Worm (Caenorhabditis elegans) whole organism, young adult: ENCODE results near the gene Y6G8.8.
A peak's percentile ranks its signal among the peaks of the same experiment; 100 is the strongest.

Experiments
- B0035.1 ChIP-seq: sonication (generic microtip); optimal IDR thresholded peaks from 2 replicates; lab custom pipeline; 2016; ENCODE audit warnings: missing genetic modification characterization, mild to moderate bottlenecking, missing compliant biosample characterization, missing genotype, missing genetic modification reagents
- D2030.7 ChIP-seq: fragments of 200-800 bp; sonication (Bioruptor generic); IDR thresholded peaks from 2 replicates; pipeline ENCODE4 v1.3.6; 2022; ENCODE audit warnings: missing genetic modification reagents, missing genetic modification characterization, missing compliant biosample characterization
- F39B2.1 ChIP-seq: fragments of 200-800 bp; sonication (Bioruptor generic); IDR thresholded peaks from 2 replicates; pipeline ENCODE4 v1.3.6; 2022; ENCODE audit warnings: missing genetic modification reagents, missing genetic modification characterization, missing compliant biosample characterization
- F57A8.1 ChIP-seq: fragments of 200-800 bp; sonication (Bioruptor generic); optimal IDR thresholded peaks from 2 replicates; lab custom pipeline; 2018; ENCODE audit warnings: mild to moderate bottlenecking, missing genetic modification characterization, moderate library complexity, missing compliant biosample characterization
- K12H6.12 ChIP-seq: fragments of 200-800 bp; sonication (Bioruptor generic); optimal IDR thresholded peaks from 2 replicates; lab custom pipeline; 2018; ENCODE audit warnings: mild to moderate bottlenecking, missing genetic modification characterization, missing compliant biosample characterization
- atf-7 ChIP-seq: sonication (generic microtip); optimal IDR thresholded peaks from 2 replicates; lab custom pipeline; 2017; ENCODE audit warnings: mild to moderate bottlenecking, missing genetic modification characterization, missing compliant biosample characterization
- ccch-3 ChIP-seq: fragments of 200-800 bp; sonication (Bioruptor generic); optimal IDR thresholded peaks from 2 replicates; lab custom pipeline; 2018; ENCODE audit warnings: mild to moderate bottlenecking, missing genetic modification characterization, missing compliant biosample characterization
- ceh-100 ChIP-seq: fragments of 200-800 bp; sonication (Bioruptor generic); IDR thresholded peaks from 2 replicates; pipeline ENCODE4 v1.3.6; 2022; ENCODE audit warnings: missing genetic modification reagents, missing genetic modification characterization, missing compliant biosample characterization
- ceh-40 ChIP-seq: fragments of 200-800 bp; sonication (Bioruptor generic); IDR thresholded peaks from 2 replicates; pipeline ENCODE4 v1.3.6; 2022; ENCODE audit warnings: missing genetic modification characterization, missing compliant biosample characterization
- ceh-79 ChIP-seq: sonication (generic microtip); optimal IDR thresholded peaks from 2 replicates; lab custom pipeline; 2017; ENCODE audit warnings: mild to moderate bottlenecking, missing genetic modification characterization, missing compliant biosample characterization
- dox-1 ChIP-seq: fragments of 200-800 bp; sonication (Bioruptor generic); IDR thresholded peaks from 2 replicates; pipeline ENCODE4 v1.3.6; 2022; ENCODE audit warnings: missing genetic modification reagents, missing genetic modification characterization, missing compliant biosample characterization
- dpff-1 ChIP-seq: sonication (generic microtip); optimal IDR thresholded peaks from 2 replicates; lab custom pipeline; 2017; ENCODE audit warnings: mild to moderate bottlenecking, missing genetic modification characterization, missing compliant biosample characterization
- efl-1 ChIP-seq: fragments of 150-350 bp; optimal IDR thresholded peaks from 2 replicates; lab custom pipeline; 2014; ENCODE audit warnings: missing biosample characterization, missing genetic modification reagents, missing genetic modification characterization
- egl-18 ChIP-seq: fragments of 200-800 bp; sonication (Bioruptor generic); IDR thresholded peaks from 2 replicates; pipeline ENCODE4 v1.3.6; 2022; ENCODE audit warnings: missing genetic modification reagents, missing genetic modification characterization, missing compliant biosample characterization
- gei-17 ChIP-seq: fragments of 200-800 bp; sonication (Bioruptor generic); optimal IDR thresholded peaks from 2 replicates; lab custom pipeline; 2018; ENCODE audit warnings: mild to moderate bottlenecking, missing genetic modification characterization, missing compliant biosample characterization
- hlh-12 ChIP-seq: sonication (generic microtip); optimal IDR thresholded peaks from 2 replicates; lab custom pipeline; 2016; ENCODE audit warnings: missing genetic modification characterization, missing compliant biosample characterization
- hmg-1.2 ChIP-seq: fragments of 200-800 bp; sonication (Bioruptor generic); IDR thresholded peaks from 2 replicates; pipeline ENCODE4 v1.3.6; 2022; ENCODE audit warnings: missing genetic modification reagents, missing genetic modification characterization, missing compliant biosample characterization
- let-526 ChIP-seq: fragments of 200-800 bp; sonication (Bioruptor generic); IDR thresholded peaks from 2 replicates; pipeline ENCODE4 v1.3.6; 2022; ENCODE audit warnings: missing genetic modification reagents, missing genetic modification characterization, missing compliant biosample characterization
- madf-10 ChIP-seq: sonication (generic microtip); optimal IDR thresholded peaks from 2 replicates; lab custom pipeline; 2016; ENCODE audit warnings: mild to moderate bottlenecking, missing genetic modification characterization, missing compliant biosample characterization
- madf-3 ChIP-seq: fragments of 200-800 bp; sonication (Bioruptor generic); IDR thresholded peaks from 2 replicates; pipeline ENCODE4 v1.3.6; 2022; ENCODE audit warnings: missing genetic modification reagents, missing genetic modification characterization, missing compliant biosample characterization
- mel-28 ChIP-seq: sonication (generic microtip); optimal IDR thresholded peaks from 2 replicates; lab custom pipeline; 2016; ENCODE audit warnings: borderline replicate concordance, mild to moderate bottlenecking, missing genetic modification characterization, missing compliant biosample characterization
- mxl-1 ChIP-seq: sonication (generic microtip); optimal IDR thresholded peaks from 2 replicates; lab custom pipeline; 2016; ENCODE audit warnings: missing genetic modification characterization, missing compliant biosample characterization
- nfya-2 ChIP-seq: fragments of 200-800 bp; sonication (Bioruptor generic); IDR thresholded peaks from 2 replicates; pipeline ENCODE4 v1.3.6; 2022; ENCODE audit warnings: missing genetic modification reagents, missing genetic modification characterization, missing compliant biosample characterization
- nhr-120 ChIP-seq: fragments of 200-800 bp; sonication (Bioruptor generic); IDR thresholded peaks from 2 replicates; pipeline ENCODE4 v1.3.6; 2022; ENCODE audit warnings: missing genetic modification characterization, missing compliant biosample characterization
- nhr-80 ChIP-seq: sonication (generic microtip); optimal IDR thresholded peaks from 2 replicates; lab custom pipeline; 2016; ENCODE audit warnings: missing genetic modification characterization, missing compliant biosample characterization
- nhr-90 ChIP-seq: sonication (generic microtip); optimal IDR thresholded peaks from 2 replicates; lab custom pipeline; 2016; ENCODE audit warnings: missing genotype, mild to moderate bottlenecking, missing genetic modification characterization, missing compliant biosample characterization
- rec-8 ChIP-seq, 2 experiments: sonication (generic microtip); optimal IDR thresholded peaks; 2 replicates each; lab custom pipeline; 2016; ENCODE audit warnings: mild to moderate bottlenecking in 2 of 2, missing genetic modification characterization in 2 of 2, missing genetic modification reagents in 2 of 2, missing genotype in 2 of 2, missing biosample characterization in 1 of 2, missing compliant biosample characterization in 1 of 2, moderate library complexity in 1 of 2
- rpc-1 ChIP-seq, 2 experiments: fragments of 150-350 bp in 1 of 2; sonication (generic microtip) in 1 of 2; optimal IDR thresholded peaks; 2 replicates each; lab custom pipeline; 2014 to 2018; ENCODE audit warnings: missing biosample characterization in 1 of 2, missing genetic modification characterization in 1 of 2, missing genetic modification reagents in 1 of 2, missing genotype in 1 of 2
- snpc-4 ChIP-seq, 5 experiments: fragments of 150-350 bp in 1 of 5; sonication (generic microtip) in 4 of 5; optimal IDR thresholded peaks; 2 replicates each; lab custom pipeline; 2014 to 2018; ENCODE audit warnings: missing genetic modification characterization in 5 of 5, missing biosample characterization in 3 of 5, antibody characterized with exemption in 2 of 5, mild to moderate bottlenecking in 2 of 5, missing compliant biosample characterization in 2 of 5, missing genotype in 2 of 5, moderate library complexity in 2 of 5, missing genetic modification reagents in 1 of 5
- tbp1 ChIP-seq: fragments of 200-800 bp; sonication (Bioruptor generic); optimal IDR thresholded peaks from 2 replicates; lab custom pipeline; 2018; ENCODE audit warnings: mild to moderate bottlenecking, missing genetic modification characterization, missing compliant biosample characterization
- zfh-2 ChIP-seq: fragments of 200-800 bp; sonication (Bioruptor generic); conservative IDR thresholded peaks from 2 replicates; pipeline ENCODE4 v1.3.6; 2022; ENCODE audit warnings: missing genetic modification reagents, missing genetic modification characterization, missing compliant biosample characterization
- zim-3 ChIP-seq: sonication (generic microtip); optimal IDR thresholded peaks from 2 replicates; lab custom pipeline; 2017; ENCODE audit warnings: mild to moderate bottlenecking, missing genetic modification characterization, moderate library complexity, missing compliant biosample characterization
- ztf-26 ChIP-seq: sonication (generic microtip); optimal IDR thresholded peaks from 2 replicates; lab custom pipeline; 2017; ENCODE audit warnings: missing genetic modification characterization, missing compliant biosample characterization

Y6G8.8 gene

DNA sequence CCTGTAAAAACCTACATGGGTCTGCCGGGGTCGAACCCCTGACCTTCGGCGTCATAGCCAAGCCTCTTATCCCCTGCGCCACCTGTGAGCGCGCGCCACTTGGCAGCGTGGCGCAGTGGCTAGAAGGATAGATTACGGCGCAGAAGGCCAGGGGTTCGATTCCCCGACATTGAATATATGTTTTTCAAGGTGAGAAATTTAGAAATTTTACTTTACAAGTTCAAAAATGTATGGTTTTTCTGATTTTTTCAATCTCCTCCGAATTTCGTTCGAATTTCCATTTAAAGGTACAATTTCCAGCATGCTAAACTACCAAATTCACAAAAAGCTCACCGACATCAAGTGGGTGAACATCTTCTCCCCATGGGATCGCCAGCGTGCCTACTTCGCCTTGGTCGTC lies 39.6 kb downstream of the Y6G8.8 start, which contains the start of gene dgat-2:
Gene dgat-2 (plus strand): TSS at position 301 of the 400 bp plus-strand sequence.
- TF ChIP-seq rpc-1 (optimal IDR thresholded peaks at IDR 0.05; lab: Kevin White, UChicago) (no peak), rpc-1 (tag; optimal IDR thresholded peaks at IDR 0.05; lab: Kevin White, UChicago) (peak; percentile 10), tbp1 (no peak)

DNA sequence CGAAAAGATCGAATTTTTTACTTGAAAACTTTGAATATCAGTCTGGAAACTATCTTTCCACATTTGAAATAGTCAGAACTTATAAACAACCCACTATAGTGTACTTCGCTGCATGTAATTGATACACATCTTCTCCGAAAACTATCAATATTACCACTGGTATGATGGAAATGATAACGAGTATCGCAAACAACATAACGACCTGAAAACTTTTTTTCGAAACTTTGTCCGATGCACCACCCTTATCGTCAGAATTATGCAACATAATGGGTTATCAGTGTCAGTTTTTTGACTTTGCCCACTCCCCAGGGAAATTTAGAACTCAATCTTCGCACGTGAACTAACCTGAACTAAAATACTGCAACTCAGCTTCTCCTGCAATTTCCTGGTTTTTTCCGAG lies 41.9 kb downstream of the Y6G8.8 start:
- TF ChIP-seq snpc-4 (GFP tag; optimal IDR thresholded peaks at IDR 0.05; lab: Kevin White, UChicago) (no peak), snpc-4 (tag; optimal IDR thresholded peaks at IDR 0.05; lab: Kevin White, UChicago) (peak in 1 of 4 experiments; percentile 0), B0035.1 (tag; lab: Kevin White, UChicago) (no peak), rec-8 (tag; optimal IDR thresholded peaks at IDR 0.05; lab: Kevin White, UChicago) (no peak), nhr-80 (tag; lab: Kevin White, UChicago) (peak; percentile 87), F39B2.1 (GFP tag; lab: Robert Waterston, UW) (no peak), gei-17 (no peak), atf-7 (tag; lab: Kevin White, UChicago) (peak; percentile 41)

DNA sequence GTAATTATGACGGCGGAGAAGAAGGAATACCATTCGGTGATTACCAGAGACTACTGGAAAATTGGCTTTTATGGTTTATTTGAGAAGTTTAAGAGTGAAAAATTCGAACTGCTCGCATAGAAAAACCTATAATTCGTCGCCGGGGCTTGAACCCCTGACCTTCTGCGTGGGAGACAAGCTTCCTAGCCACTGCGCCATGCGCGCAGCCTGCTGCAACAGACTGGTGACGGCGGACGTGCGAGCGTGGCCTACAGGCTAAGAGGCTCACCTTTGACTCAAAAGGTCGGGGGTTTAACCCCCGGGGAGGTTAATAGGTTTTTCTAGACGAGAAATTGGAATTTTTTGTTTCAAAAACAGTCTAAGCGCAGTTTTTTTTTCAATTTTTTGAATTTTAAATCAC lies 44.0 kb downstream of the Y6G8.8 start:
- no peak for TF ChIP-seq rpc-1 (optimal IDR thresholded peaks at IDR 0.05; lab: Kevin White, UChicago)
- TF ChIP-seq rpc-1 (tag; optimal IDR thresholded peaks at IDR 0.05; lab: Kevin White, UChicago), result peak; percentile 40
- no peak for TF ChIP-seq mel-28 (tag; lab: Kevin White, UChicago)
- TF ChIP-seq hmg-1.2 (GFP tag; lab: Robert Waterston, UW), result no peak
- TF ChIP-seq dpff-1, result no peak
- peak; percentile 67 for TF ChIP-seq zfh-2
- TF ChIP-seq nhr-90 (tag; lab: Kevin White, UChicago), result no peak
- no peak for TF ChIP-seq ztf-26 (tag; lab: Kevin White, UChicago)
- peak; percentile 56 for TF ChIP-seq tbp1
- peak; percentile 77; the same call in 1 of the 2 replicates for TF ChIP-seq nhr-120 (GFP tag; lab: Robert Waterston, UW)

DNA sequence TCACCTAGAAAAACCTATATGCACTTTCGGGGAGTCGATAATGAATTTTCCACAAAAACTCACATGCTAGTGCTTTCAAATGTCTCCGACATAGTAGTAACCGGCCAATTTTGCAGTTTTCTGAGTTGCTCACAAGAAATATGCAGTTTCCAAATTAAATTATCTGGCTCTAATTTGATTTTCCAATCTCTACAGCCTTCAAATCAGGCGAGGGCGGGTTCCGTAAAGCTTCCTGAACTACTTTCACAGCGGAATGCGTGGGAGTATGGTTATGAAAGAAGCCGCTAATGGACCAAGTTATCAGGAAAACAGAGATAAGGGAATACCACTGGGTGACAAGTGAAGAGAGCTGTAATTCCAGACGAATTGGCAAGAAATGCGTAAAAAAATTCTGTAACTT lies 45.5 kb downstream of the Y6G8.8 start, which contains the start of gene F59A1.11:
Gene F59A1.11 (minus strand): TSS at position 101 of the 400 bp plus-strand sequence.
- TF ChIP-seq nfya-2 (GFP tag; lab: Robert Waterston, UW), result no peak
- no peak for TF ChIP-seq nhr-80 (tag; lab: Kevin White, UChicago)
- TF ChIP-seq let-526 (GFP tag; lab: Robert Waterston, UW), result no peak
- TF ChIP-seq B0035.1 (tag; lab: Kevin White, UChicago), result no peak
- no peak for TF ChIP-seq mxl-1 (tag; lab: Kevin White, UChicago)
- TF ChIP-seq nhr-120 (GFP tag; lab: Robert Waterston, UW), result no peak
- TF ChIP-seq D2030.7 (GFP tag; lab: Robert Waterston, UW), result no peak
- TF ChIP-seq ceh-100 (GFP tag; lab: Robert Waterston, UW), result no peak
- TF ChIP-seq dox-1, result no peak
- no peak for TF ChIP-seq K12H6.12 (tag; lab: Kevin White, UChicago)
- TF ChIP-seq ccch-3 (GFP tag; lab: Kevin White, UChicago), result no peak
- no peak for TF ChIP-seq zim-3 (tag; lab: Kevin White, UChicago)
- no peak for TF ChIP-seq madf-3 (GFP tag; lab: Robert Waterston, UW)
- no peak for TF ChIP-seq tbp1

DNA sequence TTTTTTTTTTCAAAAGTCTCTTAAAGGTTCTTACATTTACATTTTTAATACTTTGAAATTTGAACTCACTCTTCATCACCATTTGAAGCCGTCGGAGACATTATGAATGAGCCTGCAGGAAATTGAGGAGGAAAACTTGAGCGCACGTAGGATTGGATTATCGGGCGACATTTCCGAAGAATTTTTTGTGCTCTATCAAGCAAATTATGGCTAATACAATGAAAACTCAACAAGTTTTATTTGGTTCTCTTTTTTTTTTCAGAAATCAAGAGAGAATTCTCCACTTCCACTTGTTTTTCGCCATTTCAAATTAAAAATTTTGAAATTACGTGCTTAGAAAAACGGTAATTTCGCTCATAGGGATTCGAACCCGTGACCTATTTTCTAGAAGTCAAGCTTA lies 47.3 kb downstream of the Y6G8.8 start, which contains the start of gene F59A1.12:
Gene F59A1.12 (minus strand): TSS at position 101 of the 400 bp plus-strand sequence.
- TF ChIP-seq ceh-40 (GFP tag; lab: Robert Waterston, UW), result no peak

DNA sequence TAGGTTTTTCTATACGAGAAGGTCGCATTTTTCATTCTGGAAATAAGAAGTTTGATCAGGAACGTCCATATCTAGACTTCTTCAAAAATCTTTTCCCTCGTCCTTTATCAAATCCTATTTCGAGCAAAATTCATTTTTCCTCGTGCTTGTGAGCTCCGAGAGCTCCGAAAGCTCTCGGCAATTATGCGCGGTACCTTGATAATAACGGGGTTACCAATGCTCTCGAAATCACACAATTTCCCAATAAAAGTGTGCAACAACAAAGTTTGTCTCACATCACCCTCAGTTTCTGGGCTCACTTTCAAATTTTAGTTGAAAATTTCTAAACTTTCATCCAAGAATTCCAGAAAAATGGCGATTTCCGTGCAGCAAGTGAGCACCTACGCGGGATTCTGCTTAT lies 48.2 kb downstream of the Y6G8.8 start, which contains the start of gene str-89:
Gene str-89 (plus strand): TSS at position 301 of the 400 bp plus-strand sequence.
- TF ChIP-seq hlh-12 (tag; lab: Kevin White, UChicago) (no peak), snpc-4 (GFP tag; optimal IDR thresholded peaks at IDR 0.05; lab: Kevin White, UChicago) (no peak), snpc-4 (tag; optimal IDR thresholded peaks at IDR 0.05; lab: Kevin White, UChicago) (no peak), atf-7 (tag; lab: Kevin White, UChicago) (no peak), F57A8.1 (GFP tag; lab: Kevin White, UChicago) (no peak), ceh-79 (tag; lab: Kevin White, UChicago) (no peak), egl-18 (GFP tag; lab: Robert Waterston, UW) (no peak), efl-1 (GFP tag; lab: Kevin White, UChicago) (no peak), madf-10 (tag; lab: Kevin White, UChicago) (no peak)
- TF ChIP-seq, all 124 proteins: peak for 0
